Worm (Caenorhabditis elegans) whole organism, late embryonic: Measurements from ENCODE around the gene clec-134.

Source experiments
- Y22D7AL.16 ChIP-seq: sonication (generic microtip); optimal IDR thresholded peaks from 2 replicates; lab custom pipeline; 2016; ENCODE audit warnings: missing genetic modification characterization, missing compliant biosample characterization
- dmd-4 ChIP-seq: sonication (generic microtip); optimal IDR thresholded peaks from 2 replicates; lab custom pipeline; 2016; ENCODE audit warnings: borderline replicate concordance, missing genetic modification characterization, missing compliant biosample characterization
- hlh-30 ChIP-seq: sonication (generic microtip); optimal IDR thresholded peaks from 2 replicates; lab custom pipeline; 2017; ENCODE audit warnings: antibody characterized with exemption, missing genetic modification characterization, missing compliant biosample characterization; ENCODE audit not compliant: insufficient read depth
- hlh-8 ChIP-seq: sonication (generic microtip); optimal IDR thresholded peaks from 2 replicates; lab custom pipeline; 2016; ENCODE audit warnings: missing genotype, missing genetic modification characterization, missing compliant biosample characterization
- nhr-11 ChIP-seq: fragments of 150-350 bp; optimal IDR thresholded peaks from 2 replicates; lab custom pipeline; 2014; ENCODE audit warnings: missing biosample characterization, missing genetic modification characterization
- sox-4 ChIP-seq: sonication (generic microtip); optimal IDR thresholded peaks from 2 replicates; lab custom pipeline; 2017; ENCODE audit warnings: mild to moderate bottlenecking, missing genetic modification characterization, inconsistent platforms, missing compliant biosample characterization

DNA sequence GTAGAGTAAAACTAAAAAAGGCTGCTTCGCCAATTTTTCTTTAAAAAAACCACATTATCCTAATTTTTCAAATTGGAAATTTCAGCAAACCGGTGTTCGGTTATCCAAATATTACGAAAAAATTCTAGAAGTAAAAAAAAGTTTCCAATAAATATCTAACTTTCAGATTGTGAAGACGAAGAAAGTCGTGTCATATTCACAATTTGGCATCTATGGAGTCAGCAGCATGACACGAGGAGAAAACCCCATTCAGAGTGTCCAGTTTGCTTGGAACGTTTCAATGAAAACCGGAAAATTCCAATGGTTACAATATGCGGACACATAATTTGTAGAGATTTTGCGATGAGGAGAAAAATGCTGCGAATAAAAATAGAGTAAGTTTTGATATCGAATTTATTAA is 15.5 kb downstream of the clec-134 start, which contains the start of gene Y49F6A.12:
- TF ChIP-seq sox-4 (tag; lab: Kevin White, UChicago): no peak
- TF ChIP-seq nhr-11: no peak
- no peak for TF ChIP-seq hlh-30
- TF ChIP-seq dmd-4 (tag; lab: Kevin White, UChicago): no peak
- no peak for TF ChIP-seq Y22D7AL.16 (tag; lab: Kevin White, UChicago)
- TF ChIP-seq hlh-8 (tag; lab: Kevin White, UChicago): no peak
